Worm (Caenorhabditis elegans): ENCODE data around the gene C15H9.2.

DNA sequence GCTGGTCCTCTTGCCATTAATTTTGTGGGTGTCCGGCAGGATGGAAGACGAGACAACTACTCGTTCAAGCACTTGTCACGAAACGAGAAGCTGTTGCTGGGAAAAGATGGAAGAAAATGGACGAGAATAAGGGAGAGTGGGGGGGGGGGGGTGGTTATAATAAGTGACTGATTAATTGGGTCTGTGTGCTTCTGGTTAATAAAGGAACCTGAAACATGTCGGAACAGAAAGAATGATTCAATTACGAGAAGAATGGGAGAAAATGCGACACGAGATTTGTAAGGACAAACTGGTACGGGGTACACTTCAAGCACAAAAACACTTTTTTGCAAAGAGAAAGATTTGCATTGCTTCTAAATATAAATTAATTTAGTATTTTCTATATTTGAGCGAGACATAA, 37.1 kb downstream of the C15H9.2 start:
- TF ChIP-seq tra-4 (tag; optimal IDR thresholded peaks at IDR 0.05) (no peak), ama-1 (optimal IDR thresholded peaks at IDR 0.05) (no peak), hmbx-1 (tag; optimal IDR thresholded peaks at IDR 0.05) (no peak), ceh-13 (GFP tag; optimal IDR thresholded peaks at IDR 0.05) (no peak), flt-1 (GFP tag; IDR thresholded peaks at IDR 0.05) (no peak), scrt-1 (GFP tag; IDR thresholded peaks at IDR 0.05) (no peak), F13C5.2 (tag; optimal IDR thresholded peaks at IDR 0.05) (no peak), tbx-11 (GFP tag; IDR thresholded peaks at IDR 0.05) (no peak)
